Worm (Caenorhabditis elegans) whole organism, late embryonic: ENCODE data around the gene clec-3.

Experiments
- C38D4.7 ChIP-seq: fragments of 200-800 bp; sonication (Bioruptor generic); optimal IDR thresholded peaks from 2 replicates; lab custom pipeline; 2018; ENCODE audit warnings: mild to moderate bottlenecking, missing genetic modification characterization, moderate library complexity, missing compliant biosample characterization
- K09A11.1 ChIP-seq: sonication (generic microtip); optimal IDR thresholded peaks from 2 replicates; lab custom pipeline; 2017; ENCODE audit warnings: antibody characterized with exemption, mild to moderate bottlenecking, missing genetic modification characterization, missing compliant biosample characterization; ENCODE audit not compliant: insufficient read depth
- T23F11.4 ChIP-seq: fragments of 200-800 bp; sonication (Bioruptor generic); optimal IDR thresholded peaks from 2 replicates; lab custom pipeline; 2018; ENCODE audit warnings: mild to moderate bottlenecking, missing genetic modification characterization, missing compliant biosample characterization
- Y22D7AL.16 ChIP-seq: sonication (generic microtip); optimal IDR thresholded peaks from 2 replicates; lab custom pipeline; 2016; ENCODE audit warnings: missing genetic modification characterization, missing compliant biosample characterization
- ceh-19 ChIP-seq: fragments of 200-800 bp; sonication (Bioruptor generic); optimal IDR thresholded peaks from 2 replicates; lab custom pipeline; 2018; ENCODE audit warnings: mild to moderate bottlenecking, missing genetic modification characterization, missing compliant biosample characterization
- ceh-22 ChIP-seq: sonication (generic microtip); optimal IDR thresholded peaks from 2 replicates; lab custom pipeline; 2017; ENCODE audit warnings: missing biosample characterization, missing genetic modification characterization
- ceh-24 ChIP-seq: sonication (generic microtip); optimal IDR thresholded peaks from 2 replicates; lab custom pipeline; 2016; ENCODE audit warnings: mild to moderate bottlenecking, missing genetic modification characterization, missing compliant biosample characterization
- ceh-30 ChIP-seq: fragments of 150-350 bp; optimal IDR thresholded peaks from 2 replicates; lab custom pipeline; 2014; ENCODE audit warnings: missing biosample characterization, missing genetic modification characterization
- ceh-34 ChIP-seq: sonication (generic microtip); optimal IDR thresholded peaks from 2 replicates; lab custom pipeline; 2016; ENCODE audit warnings: mild to moderate bottlenecking, missing genetic modification characterization, missing compliant biosample characterization
- dmd-4 ChIP-seq: sonication (generic microtip); optimal IDR thresholded peaks from 2 replicates; lab custom pipeline; 2016; ENCODE audit warnings: borderline replicate concordance, missing genetic modification characterization, missing compliant biosample characterization
- dve-1 ChIP-seq: sonication (generic microtip); optimal IDR thresholded peaks from 2 replicates; lab custom pipeline; 2017; ENCODE audit warnings: antibody characterized with exemption, mild to moderate bottlenecking, missing genetic modification characterization, missing compliant biosample characterization
- elt-2 ChIP-seq: sonication (generic microtip); optimal IDR thresholded peaks from 2 replicates; lab custom pipeline; 2016; ENCODE audit warnings: missing genetic modification reagents, missing genetic modification characterization, missing compliant biosample characterization
- elt-4 ChIP-seq: sonication (generic microtip); optimal IDR thresholded peaks from 2 replicates; lab custom pipeline; 2016; ENCODE audit warnings: missing genetic modification characterization, missing compliant biosample characterization
- ets-4 ChIP-seq: sonication (generic microtip); optimal IDR thresholded peaks from 2 replicates; lab custom pipeline; 2016; ENCODE audit warnings: missing genetic modification characterization, missing compliant biosample characterization
- eyg-1 ChIP-seq: sonication (generic microtip); optimal IDR thresholded peaks from 2 replicates; lab custom pipeline; 2016; ENCODE audit warnings: missing genotype, missing genetic modification characterization, missing compliant biosample characterization
- fax-1 ChIP-seq: sonication (generic microtip); optimal IDR thresholded peaks from 2 replicates; lab custom pipeline; 2016; ENCODE audit warnings: missing genotype, missing genetic modification characterization, missing compliant biosample characterization
- fkh-6 ChIP-seq: sonication (generic microtip); optimal IDR thresholded peaks from 2 replicates; lab custom pipeline; 2016; ENCODE audit warnings: missing genetic modification characterization, missing compliant biosample characterization
- gmeb-2 ChIP-seq: sonication (generic microtip); optimal IDR thresholded peaks from 2 replicates; lab custom pipeline; 2016; ENCODE audit warnings: missing genetic modification characterization, inconsistent platforms, missing compliant biosample characterization
- hlh-13 ChIP-seq: fragments of 200-800 bp; sonication (Bioruptor generic); optimal IDR thresholded peaks from 2 replicates; lab custom pipeline; 2018; ENCODE audit warnings: mild to moderate bottlenecking, missing genetic modification characterization, missing compliant biosample characterization
- hlh-15 ChIP-seq: sonication (generic microtip); optimal IDR thresholded peaks from 2 replicates; lab custom pipeline; 2016; ENCODE audit warnings: missing genetic modification characterization, missing compliant biosample characterization
- lim-6 ChIP-seq: sonication (generic microtip); optimal IDR thresholded peaks from 2 replicates; lab custom pipeline; 2016; ENCODE audit warnings: missing genetic modification characterization, missing compliant biosample characterization
- lin-11 ChIP-seq: fragments of 200-800 bp; sonication (Bioruptor generic); optimal IDR thresholded peaks from 2 replicates; lab custom pipeline; 2018; ENCODE audit warnings: mild to moderate bottlenecking, missing genetic modification characterization, missing compliant biosample characterization
- nfya-1 ChIP-seq: sonication (generic microtip); optimal IDR thresholded peaks from 2 replicates; lab custom pipeline; 2017; ENCODE audit warnings: missing genetic modification characterization, mild to moderate bottlenecking, missing compliant biosample characterization, antibody characterized with exemption, moderate library complexity
- nhr-232 ChIP-seq: sonication (generic microtip); optimal IDR thresholded peaks from 2 replicates; lab custom pipeline; 2016; ENCODE audit warnings: missing genetic modification characterization, missing compliant biosample characterization
- npax-4 ChIP-seq: sonication (generic microtip); optimal IDR thresholded peaks from 2 replicates; lab custom pipeline; 2016; ENCODE audit warnings: missing genetic modification characterization, missing compliant biosample characterization
- odd-2 ChIP-seq: sonication (generic microtip); optimal IDR thresholded peaks from 2 replicates; lab custom pipeline; 2017; ENCODE audit warnings: antibody characterized with exemption, mild to moderate bottlenecking, missing genetic modification characterization, missing compliant biosample characterization
- pax-1 ChIP-seq: fragments of 150-350 bp; optimal IDR thresholded peaks from 2 replicates; lab custom pipeline; 2014; ENCODE audit warnings: missing biosample characterization, missing genetic modification characterization
- pha-2 ChIP-seq: sonication (generic microtip); optimal IDR thresholded peaks from 2 replicates; lab custom pipeline; 2017; ENCODE audit warnings: mild to moderate bottlenecking, missing genetic modification characterization, missing compliant biosample characterization
- pqm-1 ChIP-seq: sonication (generic microtip); optimal IDR thresholded peaks from 2 replicates; lab custom pipeline; 2016; ENCODE audit warnings: missing genetic modification characterization, missing compliant biosample characterization
- rnt-1 ChIP-seq: sonication (generic microtip); optimal IDR thresholded peaks from 2 replicates; lab custom pipeline; 2016; ENCODE audit warnings: missing genetic modification characterization, missing compliant biosample characterization
- sdc-2 ChIP-seq: sonication (generic microtip); optimal IDR thresholded peaks from 2 replicates; lab custom pipeline; 2016; ENCODE audit warnings: missing genotype, missing genetic modification characterization, missing compliant biosample characterization
- unc-3 ChIP-seq, 2 experiments: fragments of 200-800 bp in 1 of 2; sonication (Bioruptor generic) in 1 of 2; sonication (generic microtip) in 1 of 2; conservative IDR thresholded peaks in 1 of 2; optimal IDR thresholded peaks in 1 of 2; 2 replicates each; pipeline versions ENCODE4 v1.3.6 to Lab custom; 2016 to 2022; ENCODE audit warnings: missing compliant biosample characterization in 2 of 2, missing genetic modification characterization in 2 of 2, missing genetic modification reagents in 1 of 2
- unc-42 ChIP-seq: sonication (generic microtip); optimal IDR thresholded peaks from 2 replicates; lab custom pipeline; 2016; ENCODE audit warnings: missing genotype, missing genetic modification characterization, missing compliant biosample characterization
- unc-55 ChIP-seq: sonication (generic microtip); optimal IDR thresholded peaks from 2 replicates; lab custom pipeline; 2017; ENCODE audit warnings: missing biosample characterization, missing genetic modification reagents, missing genetic modification characterization
- unc-86 ChIP-seq: sonication (generic microtip); optimal IDR thresholded peaks from 2 replicates; lab custom pipeline; 2016; ENCODE audit warnings: missing genetic modification characterization, missing compliant biosample characterization
- ztf-16 ChIP-seq: sonication (generic microtip); optimal IDR thresholded peaks from 2 replicates; lab custom pipeline; 2017; ENCODE audit warnings: missing genetic modification characterization, missing compliant biosample characterization

clec-3 gene

DNA sequence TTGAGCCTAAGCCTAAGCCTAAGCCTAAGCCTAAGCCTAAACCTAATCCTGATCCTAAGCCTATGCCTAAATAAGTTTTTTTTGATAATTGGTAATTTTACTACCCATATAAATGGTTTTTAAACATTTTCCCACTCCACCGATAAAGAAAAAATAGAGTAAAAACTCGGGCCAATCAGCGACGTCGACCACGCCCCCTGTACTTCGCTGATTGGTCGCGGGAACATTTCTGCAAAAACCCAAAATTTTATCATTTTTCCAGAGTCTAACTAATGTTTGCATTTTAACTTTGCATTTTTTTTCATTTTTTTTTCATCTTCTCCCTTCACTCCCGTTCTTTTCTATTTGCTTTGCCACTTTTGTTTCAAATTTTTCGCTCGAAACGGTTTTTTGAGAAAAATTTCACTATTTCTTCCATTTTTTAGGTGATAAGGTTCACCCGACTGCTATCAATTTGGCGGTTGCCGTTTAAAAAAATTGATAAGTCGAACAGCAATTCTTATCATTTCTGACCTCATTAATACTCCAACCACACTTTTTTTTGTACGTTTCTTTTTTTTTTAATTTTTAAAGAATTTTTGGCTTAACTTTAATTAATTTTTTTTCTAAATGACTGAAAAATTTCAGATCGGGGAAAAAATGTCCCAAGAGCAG, 5.4 kb downstream of the clec-3 start, which contains the start of gene C41H7.2:
Gene C41H7.2 (plus strand): TSS at position 622 of the 654 bp plus-strand sequence.
- TF ChIP-seq ceh-22 (tag; lab: Kevin White, UChicago) (no peak), C38D4.7 (no peak), elt-2 (tag; lab: Kevin White, UChicago) (peak; percentile 90), nfya-1 (tag; lab: Kevin White, UChicago) (peak; percentile 86), pax-1 (tag; lab: Kevin White, UChicago) (no peak)

DNA sequence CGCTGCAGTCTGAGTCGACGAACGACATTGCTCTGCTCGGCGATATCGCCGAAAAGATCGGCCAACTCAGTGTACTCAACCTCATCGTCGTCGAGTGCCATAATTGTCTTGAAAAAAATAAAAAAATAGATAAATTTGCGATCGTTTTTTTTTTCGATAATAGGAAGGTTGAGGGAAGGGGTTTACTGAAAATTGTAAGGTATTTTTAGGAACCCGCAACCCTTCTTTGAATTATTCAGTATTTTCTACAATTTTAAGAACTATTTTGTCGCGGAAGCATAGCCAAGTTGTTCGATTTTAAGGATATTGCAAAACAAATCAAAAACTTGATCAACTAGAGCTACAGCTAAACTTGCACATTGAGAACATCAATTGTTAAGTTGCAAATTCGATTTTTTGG, 7.6 kb downstream of the clec-3 start, which contains the start of gene C41H7.9:
Gene C41H7.9 (minus strand): TSS at position 101 of the 400 bp plus-strand sequence.
- TF ChIP-seq ceh-34 (tag; lab: Kevin White, UChicago) (no peak), T23F11.4 (GFP tag; lab: Kevin White, UChicago) (no peak), odd-2 (tag; lab: Kevin White, UChicago) (no peak), pax-1 (tag; lab: Kevin White, UChicago) (no peak), ceh-24 (tag; lab: Kevin White, UChicago) (no peak), ztf-16 (no peak), npax-4 (tag; lab: Kevin White, UChicago) (no peak), pha-2 (no peak), lim-6 (no peak), ets-4 (tag; lab: Kevin White, UChicago) (no peak), hlh-13 (GFP tag; lab: Kevin White, UChicago) (no peak), dve-1 (no peak), K09A11.1 (tag; lab: Kevin White, UChicago) (no peak), dmd-4 (tag; lab: Kevin White, UChicago) (no peak), ceh-19 (no peak), eyg-1 (tag; lab: Kevin White, UChicago) (no peak), unc-3 (GFP tag; conservative IDR thresholded peaks at IDR 0.05; lab: Robert Waterston, UW) (no peak), unc-3 (tag; optimal IDR thresholded peaks at IDR 0.05; lab: Kevin White, UChicago) (no peak), rnt-1 (tag; lab: Kevin White, UChicago) (no peak)

DNA sequence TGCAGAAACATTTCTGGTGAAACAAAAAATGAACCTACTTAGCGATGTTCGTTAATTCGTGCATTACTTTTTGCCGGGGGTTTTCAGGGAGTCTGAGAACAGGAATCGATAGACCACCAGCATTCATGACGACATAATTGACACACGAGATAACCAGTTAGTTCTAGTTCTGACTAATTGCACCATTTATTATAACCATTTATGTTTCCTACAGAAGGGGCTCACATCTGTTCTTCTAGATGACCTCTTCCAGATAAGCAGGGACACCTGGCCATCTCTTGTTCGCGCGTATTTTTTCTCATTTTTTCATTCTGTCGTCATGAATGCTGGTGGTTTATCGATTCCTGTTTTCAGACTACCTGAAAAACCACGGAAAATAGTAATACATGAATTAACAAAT, 11.3 kb downstream of the clec-3 start, which contains the start of gene sdz-5:
Gene sdz-5 (plus strand): TSS at position 301 of the 400 bp plus-strand sequence.
- no peak for TF ChIP-seq unc-86 (tag; lab: Kevin White, UChicago)
- TF ChIP-seq sdc-2 (tag; lab: Kevin White, UChicago): no peak
- no peak for TF ChIP-seq pqm-1 (tag; lab: Kevin White, UChicago)
- TF ChIP-seq unc-3 (GFP tag; conservative IDR thresholded peaks at IDR 0.05; lab: Robert Waterston, UW): no peak
- TF ChIP-seq unc-3 (tag; optimal IDR thresholded peaks at IDR 0.05; lab: Kevin White, UChicago): no peak
- TF ChIP-seq Y22D7AL.16: no peak
- no peak for TF ChIP-seq lin-11
- TF ChIP-seq ceh-22 (tag; lab: Kevin White, UChicago): no peak
- TF ChIP-seq ceh-30 (tag; lab: Kevin White, UChicago): no peak
- no peak for TF ChIP-seq hlh-15 (tag; lab: Kevin White, UChicago)
- no peak for TF ChIP-seq ceh-34 (tag; lab: Kevin White, UChicago)
- TF ChIP-seq unc-55 (GFP tag; lab: Kevin White, UChicago): no peak

DNA sequence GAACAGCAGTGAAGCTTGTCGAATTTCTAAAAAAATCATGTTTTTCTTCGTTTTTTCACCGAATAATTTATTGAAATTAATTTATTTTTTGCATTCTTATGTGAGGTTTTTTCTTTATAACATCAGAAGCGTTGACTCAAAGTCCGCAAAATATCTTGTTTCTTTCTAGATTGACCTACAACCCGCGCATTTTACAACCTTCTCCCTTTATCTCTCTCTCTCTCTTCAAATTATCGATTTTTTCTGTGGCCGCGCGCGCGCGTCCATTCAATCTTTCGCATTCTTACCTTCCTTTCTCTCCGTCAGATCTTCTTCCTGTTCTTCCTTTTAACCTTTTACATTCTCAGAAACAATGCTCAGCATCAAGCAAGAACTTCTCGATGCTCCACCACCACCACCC, 14.2 kb downstream of the clec-3 start, which contains the start of gene lido-12:
Gene lido-12 (plus strand): TSS at position 301 of the 400 bp plus-strand sequence.
- no peak for TF ChIP-seq unc-86 (tag; lab: Kevin White, UChicago)
- no peak for TF ChIP-seq fax-1
- no peak for TF ChIP-seq elt-4 (tag; lab: Kevin White, UChicago)
- TF ChIP-seq ceh-19: no peak
- no peak for TF ChIP-seq fkh-6 (tag; lab: Kevin White, UChicago)
- no peak for TF ChIP-seq nhr-232 (tag; lab: Kevin White, UChicago)
- TF ChIP-seq gmeb-2 (tag; lab: Kevin White, UChicago): no peak
- TF ChIP-seq ceh-22 (tag; lab: Kevin White, UChicago): no peak
- TF ChIP-seq T23F11.4 (GFP tag; lab: Kevin White, UChicago): no peak
- no peak for TF ChIP-seq unc-42 (tag; lab: Kevin White, UChicago)
